Worm (Caenorhabditis elegans): ENCODE measurements around the gene C32H11.4.

ce11 chrIV:12911990-12912389, 9.1 kb upstream of the C32H11.4 start, which contains the start of gene K08D8.5:
- TF ChIP-seq pros-1 (tag; optimal IDR thresholded peaks at IDR 0.05) (no peak), tbx-2 (tag; optimal IDR thresholded peaks at IDR 0.05) (no peak), npax-4 (tag; optimal IDR thresholded peaks at IDR 0.05) (no peak), fkh-6 (tag; optimal IDR thresholded peaks at IDR 0.05) (no peak), lin-11 (tag; optimal IDR thresholded peaks at IDR 0.05) (no peak), K02D7.2 (tag; optimal IDR thresholded peaks at IDR 0.05) (no peak), ceh-48 (tag; optimal IDR thresholded peaks at IDR 0.05) (no peak), pax-1 (tag; optimal IDR thresholded peaks at IDR 0.05) (no peak)
